Worm (Caenorhabditis elegans): ENCODE measurements around the gene C34D4.4.

Gene C34D4.4

ce11 chrIV:7131780-7132179, 17.4 kb upstream of the C34D4.4 start, which contains the start of gene grsp-3 (continued):
- no peak for TF ChIP-seq unc-62 (GFP tag; optimal IDR thresholded peaks at IDR 0.05)
- TF ChIP-seq ama-1 (optimal IDR thresholded peaks at IDR 0.05), result no peak
- TF ChIP-seq rnt-1 (tag; optimal IDR thresholded peaks at IDR 0.05), result peak; percentile 7
- TF ChIP-seq nhr-237 (tag; optimal IDR thresholded peaks at IDR 0.05), result no peak
- TF ChIP-seq unc-86 (tag; optimal IDR thresholded peaks at IDR 0.05), result no peak
- no peak for TF ChIP-seq nhr-11 (tag; optimal IDR thresholded peaks at IDR 0.05)
- peak in 1 of 2 experiments; percentile 32 for TF ChIP-seq mdl-1 (tag; optimal IDR thresholded peaks at IDR 0.05)
- TF ChIP-seq nhr-20 (tag; optimal IDR thresholded peaks at IDR 0.05), result peak; percentile 60
- TF ChIP-seq aly-2 (tag; optimal IDR thresholded peaks at IDR 0.05), result no peak
- no peak for TF ChIP-seq sox-4 (tag; optimal IDR thresholded peaks at IDR 0.05)
- no peak for TF ChIP-seq hpl-2 (GFP tag; optimal IDR thresholded peaks at IDR 0.05)
- no peak for TF ChIP-seq lin-13 (GFP tag; optimal IDR thresholded peaks at IDR 0.05)
- TF ChIP-seq ceh-90 (tag; optimal IDR thresholded peaks at IDR 0.05), result no peak
- no peak for TF ChIP-seq tlp-1 (tag; optimal IDR thresholded peaks at IDR 0.05)
- TF ChIP-seq blmp-1 (tag; optimal IDR thresholded peaks at IDR 0.05), result peak; percentile 80
- no peak for TF ChIP-seq unc-30 (tag; optimal IDR thresholded peaks at IDR 0.05)
- peak in 2 of 6 experiments; percentile 59 to 95 for TF ChIP-seq elt-3 (tag; optimal IDR thresholded peaks at IDR 0.05)
- TF ChIP-seq dpl-1 (GFP tag; optimal IDR thresholded peaks at IDR 0.05), result peak in 1 of 3 experiments; percentile 26
- TF ChIP-seq nhr-77 (tag; optimal IDR thresholded peaks at IDR 0.05), result no peak
- no peak for TF ChIP-seq lir-3 (tag; optimal IDR thresholded peaks at IDR 0.05; ENCODE audit: poor library complexity)
- TF ChIP-seq ets-5 (GFP tag; IDR thresholded peaks at IDR 0.05), result no peak
- peak; percentile 89 for TF ChIP-seq nhr-85 (tag)
- TF ChIP-seq irx-1 (tag; optimal IDR thresholded peaks at IDR 0.05), result no peak

DNA sequence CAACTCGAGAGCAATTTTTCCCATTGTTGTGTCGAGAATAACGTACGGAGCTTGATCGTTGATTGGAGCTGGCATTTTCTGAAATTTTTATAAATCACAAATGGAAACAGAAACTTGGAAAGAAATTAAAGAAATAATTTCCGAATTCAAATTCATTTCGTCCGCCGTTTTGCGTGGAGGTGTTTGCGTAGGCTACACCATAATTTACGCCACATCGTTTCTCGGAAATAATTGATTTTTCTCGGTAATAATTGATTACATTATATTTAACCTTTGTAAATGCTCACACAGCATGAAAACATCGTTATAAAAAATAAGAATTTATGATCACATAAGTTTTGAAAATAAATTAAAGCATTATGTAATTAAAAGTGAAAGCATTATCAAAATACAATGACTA, 16.0 kb upstream of the C34D4.4 start, which contains the start of gene cyn-12:
cyn-12 (minus strand) TSS at position 78 of the 400 bp plus-strand sequence.
- TF ChIP-seq nhr-237 (tag; optimal IDR thresholded peaks at IDR 0.05), result no peak
- TF ChIP-seq unc-86 (tag; optimal IDR thresholded peaks at IDR 0.05), result no peak
- peak; percentile 41 to 55 for TF ChIP-seq lsy-2 (tag; optimal IDR thresholded peaks at IDR 0.05)
- TF ChIP-seq snu-23 (GFP tag; optimal IDR thresholded peaks at IDR 0.05), result peak; percentile 55
- TF ChIP-seq efl-1 (optimal IDR thresholded peaks at IDR 0.05), result peak; percentile 15 to 52
- peak; percentile 52 to 93 for TF ChIP-seq efl-1 (GFP tag; optimal IDR thresholded peaks at IDR 0.05 in 1 of 2)
- TF ChIP-seq egl-13 (tag; optimal IDR thresholded peaks at IDR 0.05), result no peak
- no peak for TF ChIP-seq hlh-4 (tag; optimal IDR thresholded peaks at IDR 0.05)
- TF ChIP-seq dpl-1 (GFP tag; optimal IDR thresholded peaks at IDR 0.05), result peak in 2 of 3 experiments; percentile 48 to 58
- TF ChIP-seq lin-14 (GFP tag; optimal IDR thresholded peaks at IDR 0.05), result peak; percentile 11
- TF ChIP-seq nhr-47 (tag; optimal IDR thresholded peaks at IDR 0.05), result peak; percentile 52
- no peak for TF ChIP-seq nhr-28 (tag; optimal IDR thresholded peaks at IDR 0.05)
- TF ChIP-seq skn-1 (tag; optimal IDR thresholded peaks at IDR 0.05), result no peak
- TF ChIP-seq irx-1 (tag; optimal IDR thresholded peaks at IDR 0.05), result no peak
- peak; percentile 85 for TF ChIP-seq F16B12.6 (tag; optimal IDR thresholded peaks at IDR 0.05)
- TF ChIP-seq lin-35 (GFP tag; optimal IDR thresholded peaks at IDR 0.05), result peak; percentile 19 to 46
- peak; percentile 38 for TF ChIP-seq nhr-20 (tag; optimal IDR thresholded peaks at IDR 0.05)
- TF ChIP-seq ceh-8 (GFP tag; optimal IDR thresholded peaks at IDR 0.05), result no peak
- peak; percentile 31 for TF ChIP-seq swsn-7 (tag; optimal IDR thresholded peaks at IDR 0.05)
- TF ChIP-seq zag-1 (tag; optimal IDR thresholded peaks at IDR 0.05), result no peak
- peak; percentile 56 for TF ChIP-seq nhr-71 (tag; optimal IDR thresholded peaks at IDR 0.05)
- TF ChIP-seq tbx-2 (tag; optimal IDR thresholded peaks at IDR 0.05), result peak; percentile 6
- TF ChIP-seq unc-130 (tag; optimal IDR thresholded peaks at IDR 0.05), result peak; percentile 52
- peak; percentile 7 for TF ChIP-seq lin-15B (tag; optimal IDR thresholded peaks at IDR 0.05)
- TF ChIP-seq sptf-1 (tag; optimal IDR thresholded peaks at IDR 0.05), result no peak
